Worm (Caenorhabditis elegans): ENCODE measurements around the gene srw-10.

DNA sequence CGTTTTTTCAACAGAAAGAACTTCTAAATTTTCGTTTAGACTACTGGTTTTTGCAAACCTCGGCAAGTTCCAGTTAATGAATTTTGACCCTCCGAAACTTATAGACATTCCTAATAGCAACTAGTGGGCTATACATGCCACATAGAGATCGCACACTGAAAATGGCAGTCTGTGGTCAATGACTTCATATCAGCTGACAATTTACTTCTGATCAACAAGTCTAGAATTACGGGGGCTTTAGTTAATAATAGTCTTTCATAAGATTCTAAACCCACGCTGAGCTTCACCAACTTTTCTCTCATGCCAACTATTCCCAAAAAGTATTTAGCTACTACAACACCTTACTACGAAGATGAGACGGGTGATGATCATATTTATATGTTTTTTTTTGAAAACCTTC is 2.2 kb downstream of the srw-10 start, which contains the start of gene srw-9:
- TF ChIP-seq elt-3 (tag; optimal IDR thresholded peaks at IDR 0.05), result no peak
- TF ChIP-seq skn-1 (tag; optimal IDR thresholded peaks at IDR 0.05), result no peak
- no peak for TF ChIP-seq snpc-4 (tag; optimal IDR thresholded peaks at IDR 0.05)
- no peak for TF ChIP-seq nhr-12 (tag; optimal IDR thresholded peaks at IDR 0.05)
- no peak for TF ChIP-seq daf-12 (tag; optimal IDR thresholded peaks at IDR 0.05)
- TF ChIP-seq ZK546.5 (tag; optimal IDR thresholded peaks at IDR 0.05), result no peak
- TF ChIP-seq nhr-11 (tag; optimal IDR thresholded peaks at IDR 0.05), result no peak
- no peak for TF ChIP-seq nhr-23 (tag; optimal IDR thresholded peaks at IDR 0.05)

All from whole organism, L3 larva.